Worm (Caenorhabditis elegans): ENCODE data around the gene R10D12.10.

The R10D12.10 gene

DNA sequence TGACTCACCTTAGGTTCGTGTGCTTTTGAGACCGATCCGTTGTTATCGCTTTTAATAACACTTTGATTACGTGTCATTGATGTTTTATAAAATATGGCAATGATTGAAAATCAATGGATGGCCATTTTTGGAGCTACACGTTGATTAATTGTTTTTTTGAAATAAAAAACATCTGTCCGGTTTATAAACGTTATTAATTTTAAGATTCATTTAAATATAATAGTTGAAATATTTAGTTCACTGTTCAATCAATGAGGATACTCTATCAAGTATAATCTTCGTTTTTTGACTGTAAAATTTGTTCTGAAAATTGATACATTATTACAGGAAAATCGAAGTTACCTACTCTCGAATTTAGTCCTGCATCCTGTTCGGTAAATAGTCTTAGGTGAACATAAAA is at the start of gene R10D12.10:
R10D12.10 (minus strand) TSS at position 101 of the 400 bp plus-strand sequence.
- TF ChIP-seq mep-1 (tag; optimal IDR thresholded peaks at IDR 0.05) (no peak), ceh-43 (GFP tag; optimal IDR thresholded peaks at IDR 0.05) (no peak), lin-13 (tag; optimal IDR thresholded peaks at IDR 0.05) (no peak), ces-1 (GFP tag; optimal IDR thresholded peaks at IDR 0.05) (no peak), lsy-2 (tag; optimal IDR thresholded peaks at IDR 0.05) (no peak), elt-3 (tag; optimal IDR thresholded peaks at IDR 0.05) (no peak), lin-32 (GFP tag; optimal IDR thresholded peaks at IDR 0.05) (no peak)

- TF ChIP-seq ham-2 (GFP tag; optimal IDR thresholded peaks at IDR 0.05) (peak; percentile 21), lsy-2 (tag; optimal IDR thresholded peaks at IDR 0.05) (no peak), ces-1 (GFP tag; optimal IDR thresholded peaks at IDR 0.05) (peak; percentile 1)
Measured at ce11 chrV:14006819-14007218, 48.7 kb upstream of the R10D12.10 start.

DNA sequence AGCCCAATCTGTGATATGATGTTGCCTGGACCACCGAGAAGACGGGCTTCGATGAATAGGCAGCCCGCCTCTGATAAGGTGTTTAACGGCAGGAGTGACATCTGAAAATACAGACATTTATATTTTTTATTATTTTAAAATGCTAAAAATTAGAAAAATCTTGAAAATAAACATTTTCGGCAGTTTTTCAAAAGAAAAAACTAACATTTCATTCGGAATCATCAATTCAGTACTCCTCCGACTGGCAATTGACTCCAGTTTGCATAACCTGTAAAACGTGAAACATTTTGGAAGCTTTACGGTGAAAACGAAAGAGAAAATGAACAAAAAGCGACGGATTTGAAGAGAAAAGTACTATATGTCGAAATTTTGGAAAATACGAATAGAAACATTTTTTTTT is 47.7 kb upstream of the R10D12.10 start, which contains the start of gene ric-7:
ric-7 (minus strand) TSS at position 101 of the 400 bp plus-strand sequence.
- TF ChIP-seq ham-2 (GFP tag; optimal IDR thresholded peaks at IDR 0.05) (no peak), unc-120 (tag; optimal IDR thresholded peaks at IDR 0.05; ENCODE audit: poor library complexity, severe bottlenecking) (no peak), elt-3 (tag; optimal IDR thresholded peaks at IDR 0.05) (no peak), elt-1 (tag; optimal IDR thresholded peaks at IDR 0.05; ENCODE audit: borderline replicate concordance, insufficient read depth) (no peak), ceh-83 (GFP tag; optimal IDR thresholded peaks at IDR 0.05) (no peak), lin-32 (GFP tag; optimal IDR thresholded peaks at IDR 0.05) (no peak), sptf-1 (tag; optimal IDR thresholded peaks at IDR 0.05) (no peak), ceh-43 (GFP tag; optimal IDR thresholded peaks at IDR 0.05) (no peak), ces-1 (GFP tag; optimal IDR thresholded peaks at IDR 0.05) (no peak), nhr-76 (tag; optimal IDR thresholded peaks at IDR 0.05) (no peak), mab-5 (tag; optimal IDR thresholded peaks at IDR 0.05) (no peak), sem-2 (GFP tag; optimal IDR thresholded peaks at IDR 0.05) (no peak), nhr-28 (tag; optimal IDR thresholded peaks at IDR 0.05) (no peak), pha-4 (tag; optimal IDR thresholded peaks at IDR 0.05) (no peak), ztf-11 (tag; optimal IDR thresholded peaks at IDR 0.05) (no peak), unc-39 (tag; optimal IDR thresholded peaks at IDR 0.05) (no peak), mls-2 (tag; optimal IDR thresholded peaks at IDR 0.05) (no peak)

DNA sequence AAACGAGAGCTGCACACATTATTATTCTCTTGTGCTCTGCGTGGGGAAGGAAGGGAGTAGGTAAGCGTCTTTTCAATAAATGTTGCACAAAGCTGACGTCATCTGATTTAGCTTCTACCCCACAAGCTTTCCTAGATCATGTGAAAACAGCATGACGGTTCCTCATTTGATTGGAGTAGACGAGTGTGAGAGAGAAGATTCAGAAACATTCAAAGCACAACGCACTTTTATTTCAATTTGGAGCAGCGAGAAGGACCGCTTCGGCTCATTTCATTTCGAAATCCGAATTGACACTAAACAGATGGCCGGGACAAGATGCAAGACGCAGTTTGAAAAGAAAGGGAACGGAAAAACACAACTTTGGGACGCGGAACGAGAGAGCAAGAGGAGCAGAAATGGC is 46.2 kb upstream of the R10D12.10 start:
- no peak for TF ChIP-seq mab-5 (tag; optimal IDR thresholded peaks at IDR 0.05)
- TF ChIP-seq unc-120 (tag; optimal IDR thresholded peaks at IDR 0.05; ENCODE audit: poor library complexity, severe bottlenecking) = peak; percentile 16
- TF ChIP-seq unc-39 (tag; optimal IDR thresholded peaks at IDR 0.05) = no peak
- no peak for TF ChIP-seq ceh-39 (tag; optimal IDR thresholded peaks at IDR 0.05)
- no peak for TF ChIP-seq sem-2 (GFP tag; optimal IDR thresholded peaks at IDR 0.05)
- TF ChIP-seq M03D4.4 (tag; optimal IDR thresholded peaks at IDR 0.05) = no peak
- peak; percentile 56 for TF ChIP-seq ces-1 (GFP tag; optimal IDR thresholded peaks at IDR 0.05)
- TF ChIP-seq unc-62 (GFP tag; optimal IDR thresholded peaks at IDR 0.05) = peak; percentile 18
- TF ChIP-seq nhr-28 (tag; optimal IDR thresholded peaks at IDR 0.05) = no peak
- no peak for TF ChIP-seq cnd-1 (tag; optimal IDR thresholded peaks at IDR 0.05)
- peak; percentile 45 for TF ChIP-seq hlh-1 (tag; optimal IDR thresholded peaks at IDR 0.05)
- no peak for TF ChIP-seq nhr-12 (tag; optimal IDR thresholded peaks at IDR 0.05)
- no peak for TF ChIP-seq pha-4 (tag; optimal IDR thresholded peaks at IDR 0.05)
- TF ChIP-seq sptf-1 (tag; optimal IDR thresholded peaks at IDR 0.05) = no peak
- TF ChIP-seq zip-8 (tag; optimal IDR thresholded peaks at IDR 0.05) = no peak
- TF ChIP-seq nhr-76 (tag; optimal IDR thresholded peaks at IDR 0.05) = no peak
- TF ChIP-seq nhr-2 (tag; optimal IDR thresholded peaks at IDR 0.05) = no peak
- no peak for TF ChIP-seq tbx-8 (GFP tag; optimal IDR thresholded peaks at IDR 0.05)
- no peak for TF ChIP-seq ztf-11 (tag; optimal IDR thresholded peaks at IDR 0.05)
- TF ChIP-seq lin-13 (tag; optimal IDR thresholded peaks at IDR 0.05) = no peak
- no peak for TF ChIP-seq flh-1 (GFP tag; optimal IDR thresholded peaks at IDR 0.05)
- TF ChIP-seq ham-2 (GFP tag; optimal IDR thresholded peaks at IDR 0.05) = no peak
- TF ChIP-seq blmp-1 (tag; optimal IDR thresholded peaks at IDR 0.05) = no peak

DNA sequence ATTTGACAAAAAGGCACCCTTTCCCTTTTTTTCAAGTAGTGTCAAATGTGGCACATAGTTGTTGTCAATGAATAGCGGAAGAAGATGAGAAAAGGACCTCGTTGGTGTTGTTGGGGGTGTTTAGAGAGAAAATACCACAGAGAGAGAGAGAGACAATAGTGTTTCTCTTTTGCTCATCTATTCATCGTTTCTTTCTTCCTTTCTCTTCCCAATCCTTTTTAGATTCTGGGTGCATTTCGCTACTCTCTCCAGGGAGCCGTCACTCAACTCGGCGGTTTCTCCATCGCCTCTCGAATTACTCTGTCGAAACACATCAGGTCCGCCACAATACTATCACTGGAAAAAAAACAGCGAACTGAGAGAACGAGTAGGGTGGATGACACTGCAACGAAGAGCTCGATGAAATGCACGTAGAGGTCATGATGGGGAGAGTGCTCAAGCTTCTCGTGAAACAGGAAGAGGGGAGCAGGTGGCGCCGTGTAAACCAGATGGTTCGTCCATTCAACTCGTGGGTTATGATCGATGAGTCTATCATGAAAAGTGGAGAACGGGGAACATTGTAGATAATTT is 45.5 kb upstream of the R10D12.10 start:
- no peak for TF ChIP-seq nhr-28 (tag; optimal IDR thresholded peaks at IDR 0.05)
- no peak for TF ChIP-seq elt-1 (tag; optimal IDR thresholded peaks at IDR 0.05; ENCODE audit: borderline replicate concordance, insufficient read depth)
- peak; percentile 32 for TF ChIP-seq ces-1 (GFP tag; optimal IDR thresholded peaks at IDR 0.05)
